Worm (Caenorhabditis elegans) whole organism, young adult: ENCODE data around the gene npl-4.1.
"Not testable (repeated sequence)": the region's sequence is repeated elsewhere in the genome, so short reads cannot be mapped to it uniquely, and the experiment has no call there.

Source experiments
- attf-3 ChIP-seq: fragments of 200-800 bp; sonication (Bioruptor generic); conservative IDR thresholded peaks from 2 replicates; pipeline ENCODE4 v1.3.6; 2022; ENCODE audit warnings: missing genetic modification reagents, missing genetic modification characterization, missing compliant biosample characterization
- egl-18 ChIP-seq: fragments of 200-800 bp; sonication (Bioruptor generic); IDR thresholded peaks from 2 replicates; pipeline ENCODE4 v1.3.6; 2022; ENCODE audit warnings: missing genetic modification reagents, missing genetic modification characterization, missing compliant biosample characterization
- madf-10 ChIP-seq: sonication (generic microtip); optimal IDR thresholded peaks from 2 replicates; lab custom pipeline; 2016; ENCODE audit warnings: mild to moderate bottlenecking, missing genetic modification characterization, missing compliant biosample characterization
- madf-3 ChIP-seq: fragments of 200-800 bp; sonication (Bioruptor generic); IDR thresholded peaks from 2 replicates; pipeline ENCODE4 v1.3.6; 2022; ENCODE audit warnings: missing genetic modification reagents, missing genetic modification characterization, missing compliant biosample characterization
- pha-4 ChIP-seq: fragments of 150-350 bp; sonication (generic microtip); optimal IDR thresholded peaks from 2 replicates; lab custom pipeline; 2014; ENCODE audit warnings: missing biosample characterization, missing genetic modification reagents, missing genetic modification characterization
- snpc-1.3 ChIP-seq: sonication (generic microtip); optimal IDR thresholded peaks from 2 replicates; lab custom pipeline; 2017; ENCODE audit warnings: missing genetic modification characterization, mild to moderate bottlenecking, missing compliant biosample characterization, antibody characterized with exemption, moderate library complexity, missing genotype, missing genetic modification reagents; ENCODE audit not compliant: insufficient read depth
- snpc-4 ChIP-seq, 5 experiments: fragments of 150-350 bp in 1 of 5; sonication (generic microtip) in 4 of 5; optimal IDR thresholded peaks; 2 replicates each; lab custom pipeline; 2014 to 2018; ENCODE audit warnings: missing genetic modification characterization in 5 of 5, missing biosample characterization in 3 of 5, antibody characterized with exemption in 2 of 5, mild to moderate bottlenecking in 2 of 5, missing compliant biosample characterization in 2 of 5, missing genotype in 2 of 5, moderate library complexity in 2 of 5, missing genetic modification reagents in 1 of 5
- ztf-28 ChIP-seq: fragments of 200-800 bp; sonication (Bioruptor generic); IDR thresholded peaks from 2 replicates; pipeline ENCODE4 v1.3.6; 2022; ENCODE audit warnings: missing genetic modification reagents, missing genetic modification characterization, missing compliant biosample characterization

- TF ChIP-seq snpc-4 (GFP tag; optimal IDR thresholded peaks at IDR 0.05; lab: Kevin White, UChicago); snpc-4 (tag; optimal IDR thresholded peaks at IDR 0.05; lab: Kevin White, UChicago); pha-4 (tag; lab: Kevin White, UChicago); madf-10 (tag; lab: Kevin White, UChicago); snpc-1.3 (tag; lab: Kevin White, UChicago); ztf-28 (GFP tag; lab: Robert Waterston, UW); attf-3; egl-18; madf-3: not testable (repeated sequence)
Observed at ce11 chrII:5622383-5622939, 8.7 kb upstream of the npl-4.1 start, which contains the start of the genes eif-3.L and npl-4.2.
